Fruit fly (Drosophila melanogaster) whole organism: ENCODE measurements around the gene BG642163.

ENCODE experiments used
- CG8478 ChIP-seq: fragments of >200 bp; optimal IDR thresholded peaks from 2 replicates; lab custom pipeline; 2018; ENCODE audit warnings: inconsistent platforms
- pan ChIP-seq: fragments of >200 bp; optimal IDR thresholded peaks from 2 replicates; lab custom pipeline; 2017
- psq ChIP-seq: fragments of >200 bp; optimal IDR thresholded peaks from 2 replicates; lab custom pipeline; 2017
- usp ChIP-seq: fragments of >200 bp; optimal IDR thresholded peaks from 2 replicates; lab custom pipeline; 2017; ENCODE audit warnings: missing biosample characterization, missing genetic modification characterization, mixed read lengths

DNA sequence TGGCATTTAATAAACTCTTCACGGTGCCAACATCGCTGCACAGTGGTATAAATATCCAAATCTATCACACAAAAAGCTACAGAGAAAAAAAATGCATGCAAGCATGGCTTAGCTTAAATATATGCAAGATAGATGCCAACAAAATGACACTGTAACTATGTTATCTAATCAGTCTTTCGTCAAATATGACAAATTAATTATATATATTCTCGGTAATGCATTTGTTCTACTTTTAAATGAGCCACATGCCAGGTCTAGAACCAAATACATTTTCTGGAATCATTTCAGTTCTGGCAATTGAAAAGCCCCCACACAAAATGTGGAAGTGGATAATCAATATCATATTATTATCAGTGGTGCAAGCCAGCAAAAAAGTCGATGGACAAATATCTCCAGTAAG, at the start of gene BG642163:
- no peak for TF ChIP-seq CG8478 (lab: Kevin White, UChicago)
- no peak for TF ChIP-seq pan
- no peak for TF ChIP-seq psq
- no peak for TF ChIP-seq usp (GFP tag; lab: Kevin White, UChicago)
